Worm (Caenorhabditis elegans): ENCODE results near the gene F48E8.2.

DNA sequence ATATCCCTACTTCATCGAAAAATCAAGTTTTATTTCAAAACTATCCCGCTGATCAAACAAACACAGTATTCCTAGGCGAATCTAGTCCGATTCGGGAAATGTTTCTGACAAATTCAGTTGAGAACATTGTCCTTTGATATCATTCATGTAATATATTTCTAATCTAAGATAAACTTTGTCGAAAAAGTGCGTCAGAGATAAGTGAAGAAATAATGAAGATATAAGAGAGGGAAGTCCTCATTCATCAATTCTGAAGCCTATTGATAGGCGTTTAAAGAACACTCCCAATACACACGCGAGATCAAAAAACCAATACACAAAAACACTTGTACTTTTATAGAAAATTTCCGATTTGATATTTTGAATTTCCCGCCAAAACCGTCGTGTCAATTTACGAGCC is 673 bp downstream of the F48E8.2 start:
- TF ChIP-seq him-1 (tag; optimal IDR thresholded peaks at IDR 0.05) (no peak), W03F9.2 (tag; optimal IDR thresholded peaks at IDR 0.05) (no peak)
